Worm (Caenorhabditis elegans) whole organism, mixed stage, embryonic: ENCODE results near the gene isw-1.

Experiments used
- M03D4.4 ChIP-seq: sonication (generic microtip); optimal IDR thresholded peaks from 2 replicates; lab custom pipeline; 2017; ENCODE audit warnings: mild to moderate bottlenecking, missing genetic modification characterization, missing compliant biosample characterization
- bed-3 ChIP-seq: fragments of 200-800 bp; sonication (Bioruptor generic); optimal IDR thresholded peaks from 3 replicates; lab custom pipeline; 2018; ENCODE audit warnings: mild to moderate bottlenecking, missing genetic modification characterization, moderate library complexity, missing compliant biosample characterization
- blmp-1 ChIP-seq: fragments of 150-350 bp; optimal IDR thresholded peaks from 2 replicates; lab custom pipeline; 2014; ENCODE audit warnings: missing biosample characterization, missing genetic modification characterization
- ceh-39 ChIP-seq: fragments of 150-350 bp; optimal IDR thresholded peaks from 2 replicates; lab custom pipeline; 2014; ENCODE audit warnings: missing biosample characterization, missing genetic modification characterization
- ceh-43 ChIP-seq: fragments of 200-800 bp; sonication (Bioruptor generic); optimal IDR thresholded peaks from 2 replicates; lab custom pipeline; 2018; ENCODE audit warnings: mild to moderate bottlenecking, missing genetic modification characterization, moderate library complexity, missing compliant biosample characterization
- cnd-1 ChIP-seq: fragments of 200-800 bp; sonication (Bioruptor generic); optimal IDR thresholded peaks from 2 replicates; lab custom pipeline; 2018; ENCODE audit warnings: mild to moderate bottlenecking, missing genetic modification characterization, missing compliant biosample characterization
- drap-1 ChIP-seq: fragments of 200-800 bp; sonication (Bioruptor generic); optimal IDR thresholded peaks from 3 replicates; lab custom pipeline; 2018; ENCODE audit warnings: mild to moderate bottlenecking, missing genetic modification characterization, missing compliant biosample characterization
- elt-1 ChIP-seq: sonication (generic microtip); optimal IDR thresholded peaks from 2 replicates; lab custom pipeline; 2017; ENCODE audit warnings: missing genetic modification characterization, mild to moderate bottlenecking, missing compliant biosample characterization, antibody characterized with exemption, moderate library complexity, borderline replicate concordance; ENCODE audit not compliant: insufficient read depth
- elt-3 ChIP-seq: fragments of 150-350 bp; optimal IDR thresholded peaks from 2 replicates; lab custom pipeline; 2014; ENCODE audit warnings: missing biosample characterization, missing genetic modification characterization
- flh-1 ChIP-seq: fragments of 200-800 bp; sonication (Bioruptor generic); optimal IDR thresholded peaks from 2 replicates; lab custom pipeline; 2018; ENCODE audit warnings: mild to moderate bottlenecking, missing genetic modification characterization, moderate library complexity, missing compliant biosample characterization
- ham-2 ChIP-seq: fragments of 200-800 bp; sonication (Bioruptor generic); optimal IDR thresholded peaks from 2 replicates; lab custom pipeline; 2018; ENCODE audit warnings: mild to moderate bottlenecking, missing genetic modification characterization, missing compliant biosample characterization
- hlh-1 ChIP-seq: fragments of 150-350 bp; optimal IDR thresholded peaks from 2 replicates; lab custom pipeline; 2014; ENCODE audit warnings: missing biosample characterization, missing genetic modification reagents, missing genetic modification characterization
- lin-13 ChIP-seq: fragments of 150-350 bp; optimal IDR thresholded peaks from 2 replicates; lab custom pipeline; 2014; ENCODE audit warnings: missing biosample characterization, missing genetic modification characterization
- lin-32 ChIP-seq: fragments of 200-800 bp; sonication (Bioruptor generic); optimal IDR thresholded peaks from 2 replicates; lab custom pipeline; 2018; ENCODE audit warnings: mild to moderate bottlenecking, missing genetic modification characterization, missing compliant biosample characterization
- lsy-2 ChIP-seq: fragments of 150-350 bp; optimal IDR thresholded peaks from 2 replicates; lab custom pipeline; 2014; ENCODE audit warnings: missing biosample characterization, missing genetic modification characterization
- mab-5 ChIP-seq: fragments of 150-350 bp; optimal IDR thresholded peaks from 2 replicates; lab custom pipeline; 2014; ENCODE audit warnings: missing biosample characterization, missing genetic modification characterization
- mep-1 ChIP-seq: fragments of 150-350 bp; optimal IDR thresholded peaks from 2 replicates; lab custom pipeline; 2017; ENCODE audit warnings: missing biosample characterization, missing genetic modification reagents, missing genetic modification characterization, inconsistent platforms
- mls-2 ChIP-seq: sonication (generic microtip); optimal IDR thresholded peaks from 2 replicates; lab custom pipeline; 2016; ENCODE audit warnings: mild to moderate bottlenecking, missing genetic modification characterization, moderate library complexity, missing compliant biosample characterization
- nhr-12 ChIP-seq: fragments of 150-350 bp; optimal IDR thresholded peaks from 2 replicates; lab custom pipeline; 2014; ENCODE audit warnings: missing biosample characterization, missing genetic modification characterization
- nhr-2 ChIP-seq: fragments of 150-350 bp; optimal IDR thresholded peaks from 2 replicates; lab custom pipeline; 2014; ENCODE audit warnings: missing biosample characterization, missing genetic modification characterization
- nhr-237 ChIP-seq: fragments of 150-350 bp; optimal IDR thresholded peaks from 2 replicates; lab custom pipeline; 2014; ENCODE audit warnings: missing biosample characterization, missing genetic modification characterization
- nhr-28 ChIP-seq: fragments of 150-350 bp; optimal IDR thresholded peaks from 2 replicates; lab custom pipeline; 2014; ENCODE audit warnings: missing biosample characterization, missing genetic modification characterization
- nhr-76 ChIP-seq: sonication (generic microtip); optimal IDR thresholded peaks from 2 replicates; lab custom pipeline; 2017; ENCODE audit warnings: missing biosample characterization, missing genetic modification characterization
- pha-4 ChIP-seq: fragments of 150-350 bp; optimal IDR thresholded peaks from 2 replicates; lab custom pipeline; 2018; ENCODE audit warnings: missing biosample characterization, missing genetic modification reagents, missing genetic modification characterization
- sem-2 ChIP-seq: fragments of 200-800 bp; sonication (Bioruptor generic); optimal IDR thresholded peaks from 2 replicates; lab custom pipeline; 2018; ENCODE audit warnings: mild to moderate bottlenecking, missing genetic modification characterization, missing compliant biosample characterization
- snpc-4 ChIP-seq: fragments of 150-350 bp; optimal IDR thresholded peaks from 2 replicates; lab custom pipeline; 2014; ENCODE audit warnings: missing biosample characterization, missing genetic modification characterization
- sptf-1 ChIP-seq: sonication (generic microtip); optimal IDR thresholded peaks from 2 replicates; lab custom pipeline; 2017; ENCODE audit warnings: mild to moderate bottlenecking, missing genetic modification characterization, moderate library complexity, missing compliant biosample characterization
- tbx-8 ChIP-seq: fragments of 200-800 bp; sonication (Bioruptor generic); optimal IDR thresholded peaks from 2 replicates; lab custom pipeline; 2018; ENCODE audit warnings: mild to moderate bottlenecking, missing genetic modification characterization, moderate library complexity, missing compliant biosample characterization
- unc-120 ChIP-seq: sonication (generic microtip); optimal IDR thresholded peaks from 2 replicates; lab custom pipeline; 2017; ENCODE audit warnings: missing genetic modification characterization, missing compliant biosample characterization; ENCODE audit not compliant: poor library complexity, severe bottlenecking
- unc-39 ChIP-seq: fragments of 150-350 bp; optimal IDR thresholded peaks from 2 replicates; lab custom pipeline; 2014; ENCODE audit warnings: missing biosample characterization, missing genetic modification characterization
- unc-62 ChIP-seq: fragments of 150-350 bp; optimal IDR thresholded peaks from 2 replicates; lab custom pipeline; 2014; ENCODE audit warnings: missing biosample characterization, missing genetic modification reagents, missing genetic modification characterization
- zip-8 ChIP-seq: fragments of 150-350 bp; optimal IDR thresholded peaks from 2 replicates; lab custom pipeline; 2014; ENCODE audit warnings: missing biosample characterization, missing genetic modification characterization
- ztf-11 ChIP-seq: fragments of 150-350 bp; optimal IDR thresholded peaks from 2 replicates; lab custom pipeline; 2014; ENCODE audit warnings: missing biosample characterization, missing genetic modification characterization

The isw-1 gene

DNA sequence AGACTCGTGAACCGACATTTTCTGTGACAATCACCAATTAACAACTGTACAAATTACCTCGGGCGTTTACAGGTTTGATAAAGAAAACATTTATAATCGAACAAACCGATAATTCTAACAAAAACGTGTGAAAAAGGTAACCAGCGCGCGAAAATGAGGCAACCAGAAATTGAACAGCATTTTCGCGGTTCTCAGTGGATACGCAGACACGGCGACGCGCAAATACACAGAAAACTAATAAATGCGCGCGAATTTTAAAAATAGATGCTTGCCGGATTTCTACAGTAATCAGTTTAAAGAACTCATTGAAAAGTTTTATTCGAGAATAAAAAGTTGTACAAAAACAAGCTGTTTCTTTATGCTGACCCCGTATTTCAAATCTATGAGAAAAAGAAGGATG, at the start of gene isw-1:
Gene isw-1, minus strand, starts transcription at position 118 of the 400 bp plus-strand sequence.
- TF ChIP-seq ztf-11 (tag; lab: Kevin White, UChicago): no peak
- TF ChIP-seq mls-2 (tag; lab: Kevin White, UChicago): no peak
- peak; percentile 25 for TF ChIP-seq nhr-237
- peak; percentile 5 for TF ChIP-seq lin-13 (tag; lab: Kevin White, UChicago)
- no peak for TF ChIP-seq snpc-4 (tag; lab: Kevin White, UChicago)

DNA sequence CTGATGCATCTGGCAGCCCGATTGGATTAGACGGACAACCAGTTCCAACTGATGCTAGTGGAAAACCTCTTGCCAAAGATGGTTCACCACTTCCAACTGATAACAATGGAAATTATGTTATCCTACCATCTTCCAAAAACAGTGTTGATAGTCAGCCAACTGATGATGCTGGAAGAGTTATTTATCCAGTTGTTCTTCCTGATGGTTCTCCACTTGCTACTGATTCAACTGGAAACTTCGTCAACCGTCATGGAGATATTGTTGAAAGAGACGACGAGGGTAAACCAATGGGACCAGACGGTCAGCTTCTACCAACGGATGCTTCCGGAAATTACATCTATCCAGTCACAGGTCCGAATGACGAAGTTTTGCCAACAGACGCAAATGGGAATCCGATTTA, 46.9 kb upstream of the isw-1 start:
- TF ChIP-seq mls-2 (tag; lab: Kevin White, UChicago) (no peak), nhr-76 (tag; lab: Kevin White, UChicago) (no peak), nhr-2 (tag; lab: Kevin White, UChicago) (no peak), sem-2 (GFP tag; lab: Kevin White, UChicago) (no peak), ham-2 (GFP tag; lab: Kevin White, UChicago) (no peak)
- TF ChIP-seq, all 35 proteins: peak for 0

DNA sequence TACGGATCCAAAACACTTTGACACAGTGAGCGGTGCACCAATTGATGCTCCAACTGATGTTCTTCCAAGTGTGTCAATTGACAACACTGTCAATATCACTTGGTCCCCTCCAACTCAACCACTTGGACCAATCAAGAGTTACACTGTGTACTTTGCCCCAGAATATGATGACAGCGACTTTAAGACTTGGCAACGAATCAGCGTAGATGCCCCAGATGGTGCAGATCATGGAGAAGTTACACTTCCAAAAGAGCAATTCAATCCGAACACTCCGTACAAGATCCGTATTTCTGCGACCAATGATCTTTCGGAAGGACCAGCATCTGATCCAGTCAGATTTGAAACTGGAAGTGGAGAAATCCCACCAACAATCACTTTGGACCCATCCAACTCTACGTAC, 42.7 kb upstream of the isw-1 start:
- TF ChIP-seq elt-1 (no peak), nhr-237 (no peak), lin-13 (tag; lab: Kevin White, UChicago) (no peak), hlh-1 (tag; lab: Kevin White, UChicago) (no peak), tbx-8 (no peak), unc-39 (no peak), unc-62 (GFP tag; lab: Kevin White, UChicago) (no peak), nhr-28 (tag; lab: Kevin White, UChicago) (no peak), elt-3 (tag; lab: Kevin White, UChicago) (no peak), M03D4.4 (tag; lab: Kevin White, UChicago) (no peak), flh-1 (GFP tag; lab: Kevin White, UChicago) (no peak), bed-3 (GFP tag; lab: Kevin White, UChicago) (no peak)
- TF ChIP-seq, all 35 proteins: peak for 0

DNA sequence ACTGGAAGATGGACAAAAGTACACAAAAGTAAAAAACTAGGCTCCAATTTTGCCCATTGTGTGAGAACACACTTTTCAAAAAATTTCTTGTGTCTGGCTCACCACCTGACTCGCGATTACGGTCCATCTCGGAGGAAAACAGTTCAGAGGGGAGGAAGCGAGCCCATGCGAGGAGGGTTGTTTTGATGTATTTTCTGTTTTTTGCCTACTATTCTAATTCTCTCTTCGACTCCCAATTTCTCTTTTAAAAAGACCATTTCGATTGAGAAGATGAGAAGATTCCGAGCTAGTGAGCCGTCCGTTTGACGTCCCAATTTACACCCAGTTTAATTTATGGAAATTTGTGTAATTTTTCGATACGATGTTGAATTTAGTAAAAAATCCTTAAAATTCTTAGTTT, 36.8 kb upstream of the isw-1 start:
- TF ChIP-seq nhr-2 (tag; lab: Kevin White, UChicago): no peak
- TF ChIP-seq pha-4 (tag; lab: Kevin White, UChicago): no peak
- TF ChIP-seq nhr-237: no peak
- no peak for TF ChIP-seq ceh-39 (tag; lab: Kevin White, UChicago)
- TF ChIP-seq lsy-2 (tag; lab: Kevin White, UChicago): no peak
- no peak for TF ChIP-seq hlh-1 (tag; lab: Kevin White, UChicago)
- TF ChIP-seq ztf-11 (tag; lab: Kevin White, UChicago): no peak
- no peak for TF ChIP-seq nhr-12 (tag; lab: Kevin White, UChicago)
- no peak for TF ChIP-seq bed-3 (GFP tag; lab: Kevin White, UChicago)
- no peak for TF ChIP-seq unc-39
- no peak for TF ChIP-seq sem-2 (GFP tag; lab: Kevin White, UChicago)
- TF ChIP-seq lin-13 (tag; lab: Kevin White, UChicago): no peak
- TF ChIP-seq ceh-43 (GFP tag; lab: Kevin White, UChicago): no peak
- no peak for TF ChIP-seq blmp-1
- no peak for TF ChIP-seq ham-2 (GFP tag; lab: Kevin White, UChicago)
- TF ChIP-seq tbx-8: no peak

DNA sequence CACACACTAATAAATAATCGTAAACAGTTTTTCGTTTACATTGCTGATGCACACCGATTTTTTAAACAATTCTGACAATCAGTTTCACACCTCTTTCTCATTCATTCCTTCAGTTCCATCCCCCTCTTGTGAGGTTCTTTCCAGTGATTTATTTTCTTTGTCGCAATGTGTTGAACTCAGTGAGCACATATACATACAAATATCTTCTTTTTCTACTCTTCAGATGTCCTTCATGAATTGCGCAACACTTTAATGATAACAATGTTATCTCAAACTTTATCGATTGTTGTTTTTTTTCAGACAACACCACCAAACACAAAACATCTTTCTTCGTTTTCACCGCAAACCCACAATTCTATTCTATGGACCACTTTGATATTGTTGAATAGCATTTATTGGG, 36.1 kb upstream of the isw-1 start, which contains the start of gene dig-1:
Gene dig-1, plus strand, starts transcription at position 301 of the 400 bp plus-strand sequence.
- TF ChIP-seq zip-8 (tag; lab: Kevin White, UChicago): peak; percentile 21
- TF ChIP-seq bed-3 (GFP tag; lab: Kevin White, UChicago): no peak
- TF ChIP-seq ceh-43 (GFP tag; lab: Kevin White, UChicago): no peak
- TF ChIP-seq mab-5 (tag; lab: Kevin White, UChicago): no peak

DNA sequence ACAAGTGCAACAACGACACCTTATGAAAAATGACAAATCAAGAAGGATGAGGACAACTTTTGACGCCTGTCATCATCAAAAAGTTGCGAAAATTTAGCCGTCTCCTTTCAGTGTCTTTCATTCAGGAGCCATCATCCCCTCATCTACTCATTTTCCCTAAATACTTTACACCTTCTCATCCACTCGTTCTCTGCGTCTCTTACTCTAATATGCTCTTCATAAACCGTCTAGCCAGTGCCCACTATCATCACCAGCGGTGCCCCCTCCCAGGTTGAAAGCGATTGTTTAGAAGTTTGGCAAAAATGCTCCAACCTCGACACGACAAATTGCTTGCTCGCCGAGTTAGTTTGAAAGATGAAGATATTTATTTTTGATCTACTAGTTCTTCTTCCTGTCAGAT, 32.7 kb upstream of the isw-1 start:
- TF ChIP-seq elt-1 (no peak), nhr-237 (no peak), bed-3 (GFP tag; lab: Kevin White, UChicago) (no peak), cnd-1 (tag; lab: Kevin White, UChicago) (no peak), nhr-12 (tag; lab: Kevin White, UChicago) (no peak), hlh-1 (tag; lab: Kevin White, UChicago) (peak; percentile 41), unc-120 (tag; lab: Kevin White, UChicago) (peak; percentile 61), elt-3 (tag; lab: Kevin White, UChicago) (no peak), nhr-2 (tag; lab: Kevin White, UChicago) (no peak), ceh-43 (GFP tag; lab: Kevin White, UChicago) (no peak), lin-32 (GFP tag; lab: Kevin White, UChicago) (no peak), mep-1 (tag; lab: Kevin White, UChicago) (no peak), ham-2 (GFP tag; lab: Kevin White, UChicago) (no peak), unc-39 (no peak), zip-8 (tag; lab: Kevin White, UChicago) (no peak), flh-1 (GFP tag; lab: Kevin White, UChicago) (no peak), tbx-8 (no peak), sptf-1 (tag; lab: Kevin White, UChicago) (no peak), drap-1 (GFP tag; lab: Kevin White, UChicago) (no peak), mls-2 (tag; lab: Kevin White, UChicago) (no peak), snpc-4 (tag; lab: Kevin White, UChicago) (no peak), unc-62 (GFP tag; lab: Kevin White, UChicago) (peak; percentile 76)
